Worm (Caenorhabditis elegans): Measurements from ENCODE around the gene cutl-21.
A peak's percentile ranks its signal among the peaks of the same experiment; 100 is the strongest.

cutl-21 gene

DNA sequence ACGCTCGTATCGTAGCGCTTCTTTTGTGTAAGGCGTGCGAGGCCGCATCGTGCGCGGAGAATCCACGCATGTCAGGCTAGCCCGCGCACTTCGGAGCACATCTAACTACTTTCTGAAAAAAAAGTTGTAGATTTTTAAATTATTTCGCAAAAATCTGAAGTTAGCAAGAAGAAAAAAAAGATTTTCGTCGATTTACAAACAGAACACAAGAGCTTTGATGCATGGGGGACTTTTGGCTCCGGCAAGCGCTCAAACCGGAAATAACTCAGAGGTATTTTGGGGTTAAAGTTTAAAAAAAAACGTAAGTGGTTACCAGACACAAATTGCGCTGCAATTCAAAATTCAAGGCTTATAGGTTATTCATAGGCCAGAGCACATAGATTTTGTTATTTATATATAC lies 13.3 kb downstream of the cutl-21 start, which contains the start of the genes F55A4.13 and nlf-1:
Gene F55A4.13, minus strand, starts transcription at position 101 of the 400 bp plus-strand sequence.
Gene nlf-1, minus strand, starts transcription at position 112 of the 400 bp plus-strand sequence.
- TF ChIP-seq hmg-11 (tag; optimal IDR thresholded peaks at IDR 0.05) (no peak), ceh-9 (tag; optimal IDR thresholded peaks at IDR 0.05) (no peak), fkh-10 (GFP tag; optimal IDR thresholded peaks at IDR 0.05) (no peak), mml-1 (tag; optimal IDR thresholded peaks at IDR 0.05) (no peak), nfya-1 (tag; optimal IDR thresholded peaks at IDR 0.05; ENCODE audit: insufficient read depth) (no peak), egl-5 (tag; optimal IDR thresholded peaks at IDR 0.05) (no peak), R02D3.7 (tag; optimal IDR thresholded peaks at IDR 0.05) (no peak), nhr-67 (tag; optimal IDR thresholded peaks at IDR 0.05) (no peak), nhr-77 (tag; optimal IDR thresholded peaks at IDR 0.05) (no peak), tbx-2 (tag; optimal IDR thresholded peaks at IDR 0.05) (no peak), lsy-12 (tag; optimal IDR thresholded peaks at IDR 0.05) (no peak)

DNA sequence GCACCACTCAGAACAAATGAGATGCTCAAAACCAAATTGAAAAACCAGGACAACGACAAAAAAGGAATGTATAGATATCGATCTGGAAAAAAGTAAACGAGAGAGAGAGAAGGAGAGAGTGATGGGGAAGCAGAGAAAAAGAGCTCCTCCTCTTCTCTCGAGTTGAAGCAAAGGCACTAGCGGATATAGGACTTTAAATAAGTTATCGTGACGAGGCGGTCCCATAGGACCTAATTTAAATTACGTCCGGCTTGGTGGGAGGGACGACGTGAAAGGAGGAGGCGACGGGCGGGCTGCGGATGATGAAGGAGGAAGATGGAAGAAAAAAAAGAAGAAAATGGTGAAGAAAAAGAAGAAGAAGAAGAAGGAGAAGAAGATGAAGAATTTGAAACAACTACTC lies 14.4 kb downstream of the cutl-21 start:
- TF ChIP-seq nfya-1 (tag; optimal IDR thresholded peaks at IDR 0.05; ENCODE audit: insufficient read depth) = peak; percentile 42
- TF ChIP-seq ceh-28 (tag; optimal IDR thresholded peaks at IDR 0.05) = no peak
- TF ChIP-seq zag-1 (tag; optimal IDR thresholded peaks at IDR 0.05) = peak; percentile 27
- TF ChIP-seq pqm-1 (tag; optimal IDR thresholded peaks at IDR 0.05) = no peak
- TF ChIP-seq fkh-10 (GFP tag; optimal IDR thresholded peaks at IDR 0.05) = peak; percentile 5
- no peak for TF ChIP-seq ceh-82 (tag; optimal IDR thresholded peaks at IDR 0.05)
- TF ChIP-seq hmg-11 (tag; optimal IDR thresholded peaks at IDR 0.05) = peak; percentile 50

DNA sequence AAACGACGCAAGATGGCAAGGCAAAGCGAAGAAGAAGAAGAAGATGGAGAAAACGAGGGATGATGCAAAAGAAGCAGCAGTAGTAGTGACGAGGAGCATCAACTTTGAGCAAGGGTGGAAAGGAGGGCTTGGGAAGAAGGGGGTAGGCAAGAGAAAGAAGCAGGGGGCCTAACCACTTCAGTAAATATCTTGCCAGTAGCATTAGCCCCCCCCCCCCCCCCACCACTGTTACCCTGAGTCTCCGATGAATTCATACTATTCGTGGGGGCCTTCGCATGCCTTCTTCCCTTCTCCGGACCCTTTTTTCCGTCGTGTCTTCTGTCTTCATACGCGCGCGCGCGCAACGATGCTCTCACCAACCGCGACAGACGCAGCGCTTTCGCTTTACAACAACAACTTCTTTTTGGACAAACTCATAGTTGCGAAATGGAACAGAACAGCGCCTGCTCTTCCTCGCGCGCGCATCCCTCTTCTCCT lies 17.7 kb downstream of the cutl-21 start:
- TF ChIP-seq fos-1 (tag; optimal IDR thresholded peaks at IDR 0.05) (no peak), ZK546.5 (tag; optimal IDR thresholded peaks at IDR 0.05) (no peak), mml-1 (tag; optimal IDR thresholded peaks at IDR 0.05) (no peak), hmg-11 (tag; optimal IDR thresholded peaks at IDR 0.05) (peak; percentile 66), pqm-1 (tag; optimal IDR thresholded peaks at IDR 0.05) (no peak), ceh-9 (tag; optimal IDR thresholded peaks at IDR 0.05) (no peak), ceh-82 (tag; optimal IDR thresholded peaks at IDR 0.05) (no peak), elt-2 (tag; optimal IDR thresholded peaks at IDR 0.05) (no peak), ama-1 (optimal IDR thresholded peaks at IDR 0.05) (no peak), sea-2 (GFP tag; optimal IDR thresholded peaks at IDR 0.05) (no peak), nhr-43 (tag; optimal IDR thresholded peaks at IDR 0.05; ENCODE audit: poor library complexity, severe bottlenecking) (no peak), R02D3.7 (tag; optimal IDR thresholded peaks at IDR 0.05) (no peak), fkh-2 (tag; optimal IDR thresholded peaks at IDR 0.05) (no peak), nhr-76 (tag; optimal IDR thresholded peaks at IDR 0.05) (no peak), skn-1 (tag; optimal IDR thresholded peaks at IDR 0.05) (no peak), nfya-1 (tag; optimal IDR thresholded peaks at IDR 0.05; ENCODE audit: insufficient read depth) (no peak), egl-27 (tag; optimal IDR thresholded peaks at IDR 0.05) (no peak), jun-1 (tag; optimal IDR thresholded peaks at IDR 0.05) (no peak), lin-39 (tag; optimal IDR thresholded peaks at IDR 0.05) (peak; percentile 89), elt-3 (tag; optimal IDR thresholded peaks at IDR 0.05) (no peak), nhr-12 (tag; optimal IDR thresholded peaks at IDR 0.05) (no peak), nhr-67 (tag; optimal IDR thresholded peaks at IDR 0.05) (no peak), daf-12 (tag; optimal IDR thresholded peaks at IDR 0.05) (no peak), ceh-16 (tag; optimal IDR thresholded peaks at IDR 0.05) (no peak), fkh-10 (GFP tag; optimal IDR thresholded peaks at IDR 0.05) (peak; percentile 1), snpc-4 (tag; optimal IDR thresholded peaks at IDR 0.05) (no peak), nhr-23 (tag; optimal IDR thresholded peaks at IDR 0.05) (no peak), lsy-12 (tag; optimal IDR thresholded peaks at IDR 0.05) (no peak), mdl-1 (tag; optimal IDR thresholded peaks at IDR 0.05) (no peak), lin-15B (tag; optimal IDR thresholded peaks at IDR 0.05) (peak; percentile 7), pha-4 (tag; optimal IDR thresholded peaks at IDR 0.05) (no peak), tbx-2 (tag; optimal IDR thresholded peaks at IDR 0.05) (no peak), zag-1 (tag; optimal IDR thresholded peaks at IDR 0.05) (no peak), eor-1 (tag; optimal IDR thresholded peaks at IDR 0.05) (no peak)

DNA sequence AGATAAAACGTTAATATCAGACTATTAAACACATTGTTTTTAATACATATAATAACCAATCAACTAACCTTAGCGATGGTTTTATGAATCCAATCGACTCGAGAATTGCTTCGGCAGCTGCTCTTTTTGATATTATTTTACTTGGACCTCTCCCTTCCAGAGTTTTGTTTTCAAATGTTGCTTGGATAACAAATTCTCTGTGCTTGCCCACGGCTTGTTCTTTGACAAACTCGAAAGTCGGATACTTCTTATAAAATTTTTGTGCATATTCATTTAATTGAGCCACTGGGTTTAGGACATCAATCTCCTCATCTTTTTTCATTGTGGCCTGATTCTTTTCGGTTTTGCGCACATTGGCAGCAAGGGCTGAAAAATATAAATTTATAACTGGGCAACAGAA lies 20.9 kb downstream of the cutl-21 start, which contains the start of gene F55A4.3:
Gene F55A4.3, minus strand, starts transcription at position 101 of the 400 bp plus-strand sequence.
- TF ChIP-seq ceh-28 (tag; optimal IDR thresholded peaks at IDR 0.05) (no peak), R02D3.7 (tag; optimal IDR thresholded peaks at IDR 0.05) (no peak), nhr-12 (tag; optimal IDR thresholded peaks at IDR 0.05) (no peak), eor-1 (tag; optimal IDR thresholded peaks at IDR 0.05) (no peak), elt-1 (tag; optimal IDR thresholded peaks at IDR 0.05) (no peak), nhr-67 (tag; optimal IDR thresholded peaks at IDR 0.05) (no peak), pqm-1 (tag; optimal IDR thresholded peaks at IDR 0.05) (no peak), ztf-11 (tag; optimal IDR thresholded peaks at IDR 0.05) (no peak), ceh-16 (tag; optimal IDR thresholded peaks at IDR 0.05) (no peak), unc-62 (GFP tag; optimal IDR thresholded peaks at IDR 0.05) (no peak), ZK546.5 (tag; optimal IDR thresholded peaks at IDR 0.05) (no peak), tbx-2 (tag; optimal IDR thresholded peaks at IDR 0.05) (no peak), fkh-2 (tag; optimal IDR thresholded peaks at IDR 0.05) (no peak), elt-3 (tag; optimal IDR thresholded peaks at IDR 0.05) (no peak), mml-1 (tag; optimal IDR thresholded peaks at IDR 0.05) (no peak), nhr-77 (tag; optimal IDR thresholded peaks at IDR 0.05) (no peak)
